Worm (Caenorhabditis elegans): ENCODE data around the gene cyp-33C2.

The cyp-33C2 gene

DNA sequence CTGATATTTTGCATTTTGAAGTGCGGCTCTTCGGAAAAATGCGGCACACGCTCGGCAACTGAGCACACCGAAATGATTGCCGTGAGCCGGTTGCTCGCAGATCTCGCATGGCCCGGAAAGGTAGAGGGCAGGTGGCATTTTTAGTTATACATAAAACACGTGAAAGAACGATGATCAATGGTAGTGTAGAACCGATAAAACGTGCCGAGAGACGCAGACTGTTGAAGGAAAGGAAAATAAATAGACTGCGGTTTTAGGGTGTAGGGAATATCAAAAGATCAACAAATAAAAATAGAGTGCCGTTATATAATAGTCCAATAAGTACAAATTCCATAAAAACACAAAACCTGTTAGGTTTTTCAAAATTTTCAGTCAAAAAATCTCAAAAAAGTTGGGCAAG lies 28.6 kb downstream of the cyp-33C2 start, which contains the start of gene nhr-133:
Gene nhr-133 (minus strand): TSS at position 183 of the 400 bp plus-strand sequence.
- TF ChIP-seq nhr-43 (tag; optimal IDR thresholded peaks at IDR 0.05; ENCODE audit: poor library complexity, severe bottlenecking), result no peak
- no peak for TF ChIP-seq nfya-1 (tag; optimal IDR thresholded peaks at IDR 0.05; ENCODE audit: insufficient read depth)
- TF ChIP-seq ztf-4 (tag; optimal IDR thresholded peaks at IDR 0.05), result no peak
- TF ChIP-seq elt-2 (tag; optimal IDR thresholded peaks at IDR 0.05), result peak; percentile 38
- TF ChIP-seq snpc-4 (tag; optimal IDR thresholded peaks at IDR 0.05), result no peak
- TF ChIP-seq nhr-76 (tag; optimal IDR thresholded peaks at IDR 0.05), result no peak
- no peak for TF ChIP-seq unc-39 (tag; optimal IDR thresholded peaks at IDR 0.05)
- no peak for TF ChIP-seq elt-3 (tag; optimal IDR thresholded peaks at IDR 0.05)
- TF ChIP-seq mdl-1 (tag; optimal IDR thresholded peaks at IDR 0.05), result no peak
- TF ChIP-seq nhr-25 (tag; optimal IDR thresholded peaks at IDR 0.05), result no peak
- no peak for TF ChIP-seq lin-39 (tag; optimal IDR thresholded peaks at IDR 0.05)
- no peak for TF ChIP-seq ceh-28 (tag; optimal IDR thresholded peaks at IDR 0.05)
- peak; percentile 73 for TF ChIP-seq pha-4 (tag; optimal IDR thresholded peaks at IDR 0.05)
- no peak for TF ChIP-seq egl-27 (tag; optimal IDR thresholded peaks at IDR 0.05)

DNA sequence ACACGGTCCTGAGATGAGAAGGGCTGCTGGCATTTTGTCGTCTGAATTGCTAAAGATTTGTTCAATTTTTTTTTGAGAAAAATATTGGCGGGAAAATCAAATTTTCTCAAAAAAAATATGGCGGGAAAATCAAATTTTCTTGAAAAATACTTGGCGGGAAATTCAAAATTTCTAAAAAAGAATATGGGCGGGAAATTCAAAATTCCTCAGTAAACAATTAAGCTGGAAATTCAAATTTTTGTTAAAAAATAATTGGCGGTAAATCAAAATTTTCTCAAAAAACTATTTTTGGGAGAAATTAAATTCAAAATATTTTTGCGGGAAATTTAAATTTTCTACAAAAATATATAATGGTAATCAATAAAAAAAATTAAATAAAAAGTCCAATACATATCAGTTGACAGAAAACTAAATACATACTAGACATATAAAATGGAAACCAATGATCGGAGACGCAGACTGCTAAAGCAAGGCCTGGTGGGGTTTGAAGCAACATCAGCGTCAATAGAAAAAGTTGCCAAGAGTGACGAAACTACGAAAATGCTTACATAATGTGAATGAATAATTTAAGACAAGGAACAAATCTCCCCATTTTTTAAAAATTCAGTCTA lies 31.2 kb downstream of the cyp-33C2 start, which contains the start of gene nhr-184:
Gene nhr-184 (minus strand): TSS at position 51 of the 611 bp plus-strand sequence.
- TF ChIP-seq hmg-11 (tag; optimal IDR thresholded peaks at IDR 0.05) (peak; percentile 42), lin-15B (tag; optimal IDR thresholded peaks at IDR 0.05) (no peak), nhr-43 (tag; optimal IDR thresholded peaks at IDR 0.05; ENCODE audit: poor library complexity, severe bottlenecking) (no peak), elt-2 (tag; optimal IDR thresholded peaks at IDR 0.05) (peak; percentile 27), pha-4 (tag; optimal IDR thresholded peaks at IDR 0.05) (peak; percentile 58), pqm-1 (tag; optimal IDR thresholded peaks at IDR 0.05) (peak; percentile 25), unc-62 (GFP tag; optimal IDR thresholded peaks at IDR 0.05) (no peak), ZK546.5 (tag; optimal IDR thresholded peaks at IDR 0.05) (no peak), nhr-11 (tag; optimal IDR thresholded peaks at IDR 0.05) (no peak)

DNA sequence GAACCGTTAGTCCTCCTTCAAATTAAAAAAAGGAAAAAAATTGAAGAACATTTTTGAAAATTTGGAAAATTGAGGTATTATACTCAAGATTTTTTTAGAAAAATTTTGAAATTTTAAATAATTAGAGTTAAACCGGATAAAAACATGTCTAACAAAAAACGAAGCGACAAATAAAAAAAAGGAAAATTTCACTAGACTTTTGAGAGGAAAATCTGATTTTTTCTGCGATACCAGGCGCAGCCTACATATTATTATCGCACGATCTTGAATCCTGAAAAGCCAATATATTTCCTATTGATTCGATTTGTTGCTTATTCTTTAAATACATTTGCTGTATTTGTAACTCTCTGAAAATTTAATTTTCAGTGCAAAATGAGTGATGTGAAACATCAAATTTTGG lies 32.1 kb downstream of the cyp-33C2 start, which contains the start of gene nstp-8:
Gene nstp-8 (plus strand): TSS at position 301 of the 400 bp plus-strand sequence.
- TF ChIP-seq mml-1 (tag; optimal IDR thresholded peaks at IDR 0.05) (no peak), ztf-11 (tag; optimal IDR thresholded peaks at IDR 0.05) (no peak), ceh-16 (tag; optimal IDR thresholded peaks at IDR 0.05) (no peak), hmg-11 (tag; optimal IDR thresholded peaks at IDR 0.05) (no peak), egl-27 (tag; optimal IDR thresholded peaks at IDR 0.05) (no peak), unc-62 (GFP tag; optimal IDR thresholded peaks at IDR 0.05) (no peak), nhr-77 (tag; optimal IDR thresholded peaks at IDR 0.05) (no peak), nhr-43 (tag; optimal IDR thresholded peaks at IDR 0.05; ENCODE audit: poor library complexity, severe bottlenecking) (no peak), lin-39 (tag; optimal IDR thresholded peaks at IDR 0.05) (no peak), nhr-67 (tag; optimal IDR thresholded peaks at IDR 0.05) (no peak), jun-1 (tag; optimal IDR thresholded peaks at IDR 0.05) (no peak), mdl-1 (tag; optimal IDR thresholded peaks at IDR 0.05) (no peak), lin-15B (tag; optimal IDR thresholded peaks at IDR 0.05) (no peak), nhr-11 (tag; optimal IDR thresholded peaks at IDR 0.05) (no peak), ztf-4 (tag; optimal IDR thresholded peaks at IDR 0.05) (no peak), nhr-25 (tag; optimal IDR thresholded peaks at IDR 0.05) (no peak), snpc-4 (tag; optimal IDR thresholded peaks at IDR 0.05) (no peak), fkh-10 (GFP tag; optimal IDR thresholded peaks at IDR 0.05) (no peak), R02D3.7 (tag; optimal IDR thresholded peaks at IDR 0.05) (no peak), skn-1 (tag; optimal IDR thresholded peaks at IDR 0.05) (no peak)

DNA sequence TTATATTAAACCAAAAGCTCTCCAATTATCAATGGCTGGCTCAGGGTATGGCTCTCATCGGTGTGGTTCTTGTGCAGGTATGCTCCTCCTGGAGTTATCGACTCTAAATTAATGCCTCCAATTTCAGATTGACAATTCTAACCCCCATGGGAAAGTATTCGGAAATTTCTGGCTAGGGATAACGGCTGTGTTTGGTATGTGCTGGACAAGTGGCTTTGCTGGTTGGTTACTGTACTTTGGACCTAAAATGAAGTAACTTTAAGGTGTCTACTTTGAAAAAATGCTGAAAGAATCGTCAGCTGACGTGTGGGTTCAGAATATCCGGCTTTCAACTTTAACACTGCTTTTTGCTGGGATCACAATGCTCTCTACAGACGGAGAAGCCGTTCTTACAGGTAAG lies 33.6 kb downstream of the cyp-33C2 start:
- TF ChIP-seq fos-1 (tag; optimal IDR thresholded peaks at IDR 0.05), result no peak
- no peak for TF ChIP-seq lin-15B (tag; optimal IDR thresholded peaks at IDR 0.05)
- no peak for TF ChIP-seq nhr-11 (tag; optimal IDR thresholded peaks at IDR 0.05)
- TF ChIP-seq nhr-25 (tag; optimal IDR thresholded peaks at IDR 0.05), result no peak
- no peak for TF ChIP-seq pha-4 (tag; optimal IDR thresholded peaks at IDR 0.05)
- no peak for TF ChIP-seq R02D3.7 (tag; optimal IDR thresholded peaks at IDR 0.05)
- TF ChIP-seq hmg-11 (tag; optimal IDR thresholded peaks at IDR 0.05), result no peak
- TF ChIP-seq elt-3 (tag; optimal IDR thresholded peaks at IDR 0.05), result no peak
- no peak for TF ChIP-seq eor-1 (tag; optimal IDR thresholded peaks at IDR 0.05)
- TF ChIP-seq daf-12 (tag; optimal IDR thresholded peaks at IDR 0.05), result no peak
- no peak for TF ChIP-seq nhr-23 (tag; optimal IDR thresholded peaks at IDR 0.05)
- no peak for TF ChIP-seq nfya-1 (tag; optimal IDR thresholded peaks at IDR 0.05; ENCODE audit: insufficient read depth)
- no peak for TF ChIP-seq elt-2 (tag; optimal IDR thresholded peaks at IDR 0.05)
- TF ChIP-seq ztf-4 (tag; optimal IDR thresholded peaks at IDR 0.05), result no peak
- TF ChIP-seq egl-5 (tag; optimal IDR thresholded peaks at IDR 0.05), result no peak
- TF ChIP-seq mdl-1 (tag; optimal IDR thresholded peaks at IDR 0.05), result no peak

Data from whole organism, L3 larva.